Fruit fly (Drosophila melanogaster) whole organism, wandering third instar larva: ENCODE measurements around the gene Awh.

Experiments
- Abd-B ChIP-seq: fragments of >200 bp; optimal IDR thresholded peaks from 2 replicates; lab custom pipeline; 2017; ENCODE audit warnings: missing biosample characterization, missing genetic modification characterization
- CG32264 ChIP-seq: fragments of 200-800 bp; sonication (Bioruptor generic); optimal IDR thresholded peaks from 2 replicates; lab custom pipeline; 2016; ENCODE audit warnings: missing biosample characterization, missing genetic modification characterization
- CG9705 ChIP-seq: fragments of 200-800 bp; sonication (Bioruptor generic); optimal IDR thresholded peaks from 2 replicates; lab custom pipeline; 2018; ENCODE audit warnings: missing biosample characterization, mild to moderate bottlenecking, missing genetic modification characterization
- CrebA ChIP-seq: fragments of 200-800 bp; sonication (Bioruptor generic); optimal IDR thresholded peaks from 2 replicates; lab custom pipeline; 2016; ENCODE audit warnings: missing biosample characterization, mild to moderate bottlenecking, missing genetic modification characterization, borderline replicate concordance
- Dfd ChIP-seq: fragments of >200 bp; optimal IDR thresholded peaks from 2 replicates; lab custom pipeline; 2017; ENCODE audit warnings: missing biosample characterization, missing genetic modification characterization
- Dif ChIP-seq: fragments of 200-275, 200-300 bp; sonication (Bioruptor generic); optimal IDR thresholded peaks from 2 replicates; lab custom pipeline; 2018; ENCODE audit warnings: missing biosample characterization, missing genetic modification characterization; ENCODE audit not compliant: partially characterized antibody
- GATAd ChIP-seq: sonication (Bioruptor generic); optimal IDR thresholded peaks from 2 replicates; lab custom pipeline; 2016; ENCODE audit warnings: missing biosample characterization, missing genetic modification characterization
- HLH106 ChIP-seq: fragments of 200-800 bp; optimal IDR thresholded peaks from 3 replicates; lab custom pipeline; 2019; ENCODE audit warnings: missing biosample characterization, mild to moderate bottlenecking, missing genetic modification characterization, moderate library complexity
- Hnf4 ChIP-seq: fragments of 200-800 bp; sonication (Bioruptor generic); optimal IDR thresholded peaks from 2 replicates; lab custom pipeline; 2016; ENCODE audit warnings: missing biosample characterization, mild to moderate bottlenecking, missing genetic modification characterization
- Hr83 ChIP-seq: fragments of 200-300 bp; sonication (Bioruptor generic); optimal IDR thresholded peaks from 2 replicates; lab custom pipeline; 2016; ENCODE audit warnings: missing biosample characterization, mild to moderate bottlenecking, missing genetic modification characterization, moderate library complexity; ENCODE audit not compliant: poor library complexity, severe bottlenecking
- Jra ChIP-seq: sonication (Bioruptor generic); optimal IDR thresholded peaks from 2 replicates; lab custom pipeline; 2016; ENCODE audit warnings: missing biosample characterization, missing genetic modification characterization
- Myc ChIP-seq: fragments of >200 bp; optimal IDR thresholded peaks from 2 replicates; lab custom pipeline; 2017
- OdsH ChIP-seq: fragments of 200-800 bp; sonication (Bioruptor generic); optimal IDR thresholded peaks from 2 replicates; lab custom pipeline; 2016; ENCODE audit warnings: missing biosample characterization, mild to moderate bottlenecking, missing genetic modification characterization
- Sp1 ChIP-seq: fragments of 200-800 bp; sonication (Bioruptor generic); optimal IDR thresholded peaks from 3 replicates; lab custom pipeline; 2019; ENCODE audit warnings: missing biosample characterization, mild to moderate bottlenecking, missing genetic modification characterization, moderate library complexity
- Vsx2 ChIP-seq: fragments of 200-300, 225-300 bp; sonication (Bioruptor generic); optimal IDR thresholded peaks from 2 replicates; lab custom pipeline; 2018; ENCODE audit warnings: missing biosample characterization, missing genetic modification characterization; ENCODE audit not compliant: partially characterized antibody
- brk ChIP-seq: fragments of 200-800 bp; sonication (Bioruptor generic); optimal IDR thresholded peaks from 2 replicates; lab custom pipeline; 2016; ENCODE audit warnings: missing biosample characterization, mild to moderate bottlenecking, missing genetic modification characterization
- dmrt93B ChIP-seq: fragments of 200-800 bp; sonication (Bioruptor generic); optimal IDR thresholded peaks from 2 replicates; lab custom pipeline; 2018; ENCODE audit warnings: missing biosample characterization, mild to moderate bottlenecking, missing genetic modification characterization
- dsf ChIP-seq: sonication (Bioruptor generic); optimal IDR thresholded peaks from 2 replicates; lab custom pipeline; 2016; ENCODE audit warnings: missing biosample characterization, missing genetic modification characterization, borderline replicate concordance
- ey ChIP-seq: fragments of 200-800 bp; sonication (Bioruptor generic); optimal IDR thresholded peaks from 2 replicates; lab custom pipeline; 2016; ENCODE audit warnings: missing biosample characterization, missing genetic modification characterization
- foxo ChIP-seq, 2 experiments: fragments of 200-800 bp; sonication (Bioruptor generic); optimal IDR thresholded peaks; 2 replicates in 1 of 2; 3 replicates in 1 of 2; lab custom pipeline; 2016 to 2017; ENCODE audit warnings: missing biosample characterization in 2 of 2, missing genetic modification characterization in 2 of 2
- fru ChIP-seq: fragments of 200-800 bp; sonication (Bioruptor generic); optimal IDR thresholded peaks from 3 replicates; lab custom pipeline; 2016; ENCODE audit warnings: missing biosample characterization, mild to moderate bottlenecking, missing genetic modification characterization
- h ChIP-seq: fragments of 200-800 bp; sonication (Bioruptor generic); optimal IDR thresholded peaks from 3 replicates; lab custom pipeline; 2016; ENCODE audit warnings: missing biosample characterization, mild to moderate bottlenecking, missing genetic modification characterization
- jim ChIP-seq: fragments of 175-275, 200-325 bp; sonication (Bioruptor generic); optimal IDR thresholded peaks from 2 replicates; lab custom pipeline; 2016; ENCODE audit warnings: missing biosample characterization, mild to moderate bottlenecking, missing genetic modification characterization
- lola ChIP-seq: fragments of >200 bp; optimal IDR thresholded peaks from 2 replicates; lab custom pipeline; 2017; ENCODE audit warnings: missing biosample characterization, missing genetic modification characterization
- pan ChIP-seq: fragments of >200 bp; optimal IDR thresholded peaks from 2 replicates; lab custom pipeline; 2017
- psq ChIP-seq: fragments of 200-800 bp; sonication (Bioruptor generic); optimal IDR thresholded peaks from 3 replicates; lab custom pipeline; 2017; ENCODE audit warnings: missing biosample characterization, mild to moderate bottlenecking, missing genetic modification characterization, moderate library complexity
- rgr ChIP-seq: fragments of 200-800 bp; sonication (Bioruptor generic); optimal IDR thresholded peaks from 3 replicates; lab custom pipeline; 2016; ENCODE audit warnings: missing biosample characterization, mild to moderate bottlenecking, missing genetic modification characterization
- sv ChIP-seq: fragments of 200-800 bp; sonication (Bioruptor generic); optimal IDR thresholded peaks from 3 replicates; lab custom pipeline; 2016; ENCODE audit warnings: missing biosample characterization, missing genetic modification characterization
- tai ChIP-seq: sonication (Bioruptor generic); optimal IDR thresholded peaks from 2 replicates; lab custom pipeline; 2016; ENCODE audit warnings: missing biosample characterization, missing genetic modification characterization
- usp ChIP-seq: fragments of >200 bp; optimal IDR thresholded peaks from 2 replicates; lab custom pipeline; 2017; ENCODE audit warnings: missing biosample characterization, missing genetic modification characterization
- woc ChIP-seq: sonication (Bioruptor generic); optimal IDR thresholded peaks from 2 replicates; lab custom pipeline; 2016; ENCODE audit warnings: missing biosample characterization, mild to moderate bottlenecking, missing genetic modification characterization

Gene Awh

dm6 chr3L:3824790-3825484, 21.1 kb upstream of the Awh start, which contains the start of gene Rdh (continued):
- TF ChIP-seq CG9705 (GFP tag; lab: Kevin White, UChicago) (no peak), dsf (GFP tag; lab: Kevin White, UChicago) (no peak), GATAd (GFP tag; lab: Kevin White, UChicago) (no peak), tai (no peak), foxo (GFP tag; optimal IDR thresholded peaks at IDR 0.05; lab: Kevin White, UChicago) (peak in 1 of 2 experiments; percentile 51), Myc (no peak), Hr83 (GFP tag; lab: Kevin White, UChicago) (no peak), OdsH (peak; percentile 68), Hnf4 (GFP tag; lab: Kevin White, UChicago) (no peak)
- TF ChIP-seq, all 38 proteins: peak for 16

- no peak for TF ChIP-seq CG9705 (GFP tag; lab: Kevin White, UChicago)
- TF ChIP-seq Jra, result no peak
- no peak for TF ChIP-seq usp (GFP tag; lab: Kevin White, UChicago)
- TF ChIP-seq rgr (GFP tag; lab: Kevin White, UChicago), result no peak
- no peak for TF ChIP-seq sv (GFP tag; lab: Kevin White, UChicago)
- TF ChIP-seq Dfd (GFP tag; lab: Kevin White, UChicago), result peak; percentile 85
These were observed 20.6 kb upstream of the Awh start for dm6 chr3L:3825485-3825813.

DNA sequence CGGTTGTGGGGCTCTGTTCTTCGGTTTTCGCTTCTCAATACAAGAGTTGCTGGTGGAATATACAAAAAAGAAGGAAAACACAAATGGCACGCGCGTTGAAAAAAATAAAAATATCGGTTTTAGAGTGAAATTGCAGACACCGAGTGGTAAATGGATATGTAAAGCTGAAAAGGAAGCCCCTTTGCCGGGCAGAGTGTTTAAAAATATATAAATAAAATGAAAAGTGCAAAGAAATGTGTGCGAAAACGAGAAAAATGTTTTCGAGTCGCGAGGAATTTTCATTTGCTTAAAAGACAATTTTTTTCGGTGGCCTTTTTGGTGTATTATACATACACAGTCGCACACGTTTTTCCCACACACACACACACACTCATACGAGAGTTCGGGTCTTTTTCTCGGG, 20.1 kb upstream of the Awh start:
- TF ChIP-seq dmrt93B (GFP tag; lab: Kevin White, UChicago), result no peak
- TF ChIP-seq psq (GFP tag; lab: Kevin White, UChicago), result no peak
- no peak for TF ChIP-seq sv (GFP tag; lab: Kevin White, UChicago)
- TF ChIP-seq woc (GFP tag; lab: Kevin White, UChicago), result no peak
- TF ChIP-seq Dfd (GFP tag; lab: Kevin White, UChicago), result no peak
- no peak for TF ChIP-seq pan (lab: Kevin White, UChicago)
- TF ChIP-seq Hnf4 (GFP tag; lab: Kevin White, UChicago), result no peak
- TF ChIP-seq CrebA (GFP tag; lab: Kevin White, UChicago), result no peak

DNA sequence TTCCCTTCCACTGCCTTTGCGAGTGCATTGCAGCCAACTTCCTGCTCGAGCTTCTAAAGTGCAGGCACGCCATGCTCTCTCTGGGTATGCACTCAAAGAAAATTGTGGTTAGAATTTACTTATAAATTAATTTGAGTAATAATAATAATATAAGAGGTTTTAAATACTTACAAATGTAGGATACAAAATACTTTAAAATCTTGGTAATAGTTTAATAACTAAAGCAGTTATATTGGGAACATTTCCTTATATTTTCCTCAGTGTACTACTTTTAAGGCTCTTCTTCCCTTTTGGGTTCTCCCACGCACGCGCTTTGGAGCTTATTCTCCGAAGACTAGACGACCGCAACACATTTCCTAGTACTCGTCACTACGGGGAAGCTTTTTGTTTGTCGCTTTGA, 19.5 kb upstream of the Awh start:
- TF ChIP-seq Sp1 (GFP tag; lab: Kevin White, UChicago) (peak; percentile 75), psq (GFP tag; lab: Kevin White, UChicago) (peak; percentile 70), h (GFP tag; lab: Kevin White, UChicago) (peak; percentile 53), brk (GFP tag; lab: Kevin White, UChicago) (peak; percentile 35), CG32264 (GFP tag; lab: Kevin White, UChicago) (no peak), ey (GFP tag; lab: Kevin White, UChicago) (peak; percentile 6), fru (GFP tag; lab: Kevin White, UChicago) (peak; percentile 30), Abd-B (no peak), sv (GFP tag; lab: Kevin White, UChicago) (peak; percentile 11), HLH106 (peak; percentile 75)

dm6 chr3L:3828111-3828510, 17.9 kb upstream of the Awh start:
- no peak for TF ChIP-seq CG32264 (GFP tag; lab: Kevin White, UChicago)

- TF ChIP-seq h (GFP tag; lab: Kevin White, UChicago), result no peak
- no peak for TF ChIP-seq jim (GFP tag; lab: Kevin White, UChicago)
- no peak for TF ChIP-seq Dif (GFP tag; lab: Kevin White, UChicago)
- no peak for TF ChIP-seq pan (lab: Kevin White, UChicago)
- TF ChIP-seq lola (GFP tag; lab: Kevin White, UChicago), result no peak
- TF ChIP-seq Sp1 (GFP tag; lab: Kevin White, UChicago), result no peak
- no peak for TF ChIP-seq Vsx2 (GFP tag; lab: Kevin White, UChicago)
- TF ChIP-seq dsf (GFP tag; lab: Kevin White, UChicago), result no peak
- no peak for TF ChIP-seq Myc
- TF ChIP-seq Abd-B, result no peak
- no peak for TF ChIP-seq woc (GFP tag; lab: Kevin White, UChicago)
These were observed 2.9 kb upstream of the Awh start for dm6 chr3L:3842981-3843701.
